Worm (Caenorhabditis elegans): Measurements from ENCODE around the gene R08C7.4.
A peak's percentile ranks its signal among the peaks of the same experiment; 100 is the strongest.

The R08C7.4 gene

DNA sequence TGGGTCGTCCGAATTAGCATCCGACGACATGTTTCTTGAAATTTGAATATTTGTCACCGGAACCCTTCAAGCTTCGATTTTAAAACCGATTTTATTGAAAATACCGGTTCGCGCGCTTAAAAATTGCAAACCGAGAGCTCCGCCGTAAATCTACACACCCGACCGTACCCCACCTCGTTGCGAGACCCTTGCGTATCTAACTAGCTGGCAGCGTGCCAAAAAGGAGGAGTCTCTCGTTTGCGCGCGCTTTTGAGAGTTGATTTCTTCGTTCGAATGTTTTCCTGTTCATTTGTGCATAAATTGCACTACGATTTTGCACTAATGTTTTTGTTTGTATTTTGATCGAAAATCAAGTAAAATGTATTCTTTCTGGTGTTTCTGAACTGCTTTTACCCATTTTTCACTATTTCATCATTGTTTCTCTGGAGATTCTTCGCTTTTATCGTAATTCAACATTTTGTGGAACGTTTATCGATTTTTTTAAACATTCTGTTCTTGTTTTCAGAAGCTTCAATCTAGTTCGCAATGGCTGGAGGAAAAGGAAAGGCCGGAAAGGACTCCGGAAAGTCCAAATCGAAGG lies 11.0 kb downstream of the R08C7.4 start, which contains the start of the genes wapl-1 and htz-1 (continued):
- TF ChIP-seq zip-4 (GFP tag; optimal IDR thresholded peaks at IDR 0.05) (peak; percentile 84), nhr-71 (tag; optimal IDR thresholded peaks at IDR 0.05) (peak; percentile 98), fkh-10 (GFP tag; optimal IDR thresholded peaks at IDR 0.05) (peak; percentile 92)

ce11 chrIV:4446884-4447283 lies 12.1 kb downstream of the R08C7.4 start:
- TF ChIP-seq skn-1 (tag; optimal IDR thresholded peaks at IDR 0.05) (no peak), nhr-28 (tag; optimal IDR thresholded peaks at IDR 0.05) (no peak), ama-1 (optimal IDR thresholded peaks at IDR 0.05) (peak; percentile 74), nhr-19 (GFP tag; conservative IDR thresholded peaks at IDR 0.05) (peak; percentile 26; the same call in 1 of the 2 replicates), rnt-1 (tag; optimal IDR thresholded peaks at IDR 0.05) (peak; percentile 41), xbp-1 (tag; optimal IDR thresholded peaks at IDR 0.05) (peak; percentile 21), blmp-1 (tag; optimal IDR thresholded peaks at IDR 0.05) (no peak), swsn-7 (tag; optimal IDR thresholded peaks at IDR 0.05) (peak; percentile 41), zip-4 (GFP tag; optimal IDR thresholded peaks at IDR 0.05) (peak; percentile 2), fos-1 (tag; optimal IDR thresholded peaks at IDR 0.05) (peak; percentile 34), nhr-20 (tag; optimal IDR thresholded peaks at IDR 0.05) (peak; percentile 54), efl-1 (optimal IDR thresholded peaks at IDR 0.05) (peak; percentile 55 to 60), efl-1 (GFP tag; optimal IDR thresholded peaks at IDR 0.05 in 1 of 2) (peak; percentile 37 to 48), ztf-11 (tag; optimal IDR thresholded peaks at IDR 0.05) (peak in 1 of 2 experiments; percentile 23), mdl-1 (tag; optimal IDR thresholded peaks at IDR 0.05) (peak in 1 of 2 experiments; percentile 43), lsy-2 (tag; optimal IDR thresholded peaks at IDR 0.05) (peak; percentile 62 to 82), tbx-2 (tag; optimal IDR thresholded peaks at IDR 0.05) (no peak), nhr-77 (tag; optimal IDR thresholded peaks at IDR 0.05) (peak; percentile 37), snpc-4 (tag; optimal IDR thresholded peaks at IDR 0.05) (no peak), snu-23 (GFP tag; optimal IDR thresholded peaks at IDR 0.05) (peak; percentile 44), ceh-82 (tag; optimal IDR thresholded peaks at IDR 0.05) (peak in 2 of 3 experiments; percentile 16), hpl-2 (GFP tag; optimal IDR thresholded peaks at IDR 0.05) (peak; percentile 10), efl-3 (GFP tag; optimal IDR thresholded peaks at IDR 0.05) (no peak), ces-1 (GFP tag; optimal IDR thresholded peaks at IDR 0.05) (no peak), elt-3 (tag; optimal IDR thresholded peaks at IDR 0.05) (peak in 1 of 6 experiments; percentile 15), nhr-47 (tag; optimal IDR thresholded peaks at IDR 0.05) (peak; percentile 35), fkh-10 (GFP tag; optimal IDR thresholded peaks at IDR 0.05) (no peak), aly-2 (tag; optimal IDR thresholded peaks at IDR 0.05) (peak; percentile 16), nhr-85 (tag) (peak; percentile 39), nhr-71 (tag; optimal IDR thresholded peaks at IDR 0.05) (peak; percentile 63), jun-1 (tag; optimal IDR thresholded peaks at IDR 0.05) (peak; percentile 47), lin-14 (GFP tag; optimal IDR thresholded peaks at IDR 0.05) (peak; percentile 58), mep-1 (tag; optimal IDR thresholded peaks at IDR 0.05) (peak; percentile 72), dpl-1 (GFP tag; optimal IDR thresholded peaks at IDR 0.05) (peak; percentile 13 to 45 (median 30)), lin-35 (GFP tag; optimal IDR thresholded peaks at IDR 0.05) (peak; percentile 46 to 59)

- no peak for TF ChIP-seq nhr-90 (tag; optimal IDR thresholded peaks at IDR 0.05; ENCODE audit: poor library complexity)
- TF ChIP-seq tbx-2 (tag; optimal IDR thresholded peaks at IDR 0.05): no peak
- TF ChIP-seq pax-3 (tag; optimal IDR thresholded peaks at IDR 0.05): no peak
- TF ChIP-seq snu-23 (GFP tag; optimal IDR thresholded peaks at IDR 0.05): no peak
- TF ChIP-seq lin-39 (tag; optimal IDR thresholded peaks at IDR 0.05): no peak
- TF ChIP-seq C34B4.2 (tag; optimal IDR thresholded peaks at IDR 0.05): no peak
- no peak for TF ChIP-seq ceh-63 (GFP tag; optimal IDR thresholded peaks at IDR 0.05)
- no peak for TF ChIP-seq C16A3.4 (tag; optimal IDR thresholded peaks at IDR 0.05)
- no peak for TF ChIP-seq ceh-88 (GFP tag; IDR thresholded peaks at IDR 0.05)
- TF ChIP-seq mdl-1 (tag; optimal IDR thresholded peaks at IDR 0.05): no peak
- no peak for TF ChIP-seq nhr-77 (tag; optimal IDR thresholded peaks at IDR 0.05)
- no peak for TF ChIP-seq blmp-1 (tag; optimal IDR thresholded peaks at IDR 0.05)
- no peak for TF ChIP-seq sox-4 (tag; optimal IDR thresholded peaks at IDR 0.05)
- no peak for TF ChIP-seq lir-3 (tag; optimal IDR thresholded peaks at IDR 0.05; ENCODE audit: poor library complexity)
Observed at ce11 chrIV:4447284-4447366, 12.3 kb downstream of the R08C7.4 start, which contains the start of gene chat-1. TSS of gene chat-1 (plus strand) at chrIV:4447331.
